Fruit fly (Drosophila melanogaster) whole organism, adult: Measurements from ENCODE around the gene Lmx1a.

Source experiments
- CG12768 ChIP-seq: fragments of 200-800 bp; sonication (Bioruptor generic); optimal IDR thresholded peaks from 2 replicates; lab custom pipeline; 2017; ENCODE audit warnings: missing biosample characterization, missing genetic modification characterization, mild to moderate bottlenecking, moderate library complexity, missing genetic modification reagents
- CG14711 ChIP-seq: fragments of 200-800 bp; sonication (Bioruptor generic); optimal IDR thresholded peaks from 2 replicates; lab custom pipeline; 2018; ENCODE audit warnings: missing biosample characterization, mild to moderate bottlenecking, missing genetic modification characterization, moderate library complexity
- CG33017 ChIP-seq: fragments of 200-800 bp; sonication (Bioruptor generic); optimal IDR thresholded peaks from 2 replicates; lab custom pipeline; 2018; ENCODE audit warnings: missing biosample characterization, mild to moderate bottlenecking, missing genetic modification characterization, moderate library complexity
- CG5204 ChIP-seq: fragments of 200-800 bp; sonication (Bioruptor generic); optimal IDR thresholded peaks from 2 replicates; lab custom pipeline; 2016; ENCODE audit warnings: missing biosample characterization, missing genetic modification characterization
- CG7045 ChIP-seq: fragments of 200-800 bp; sonication (Bioruptor generic); optimal IDR thresholded peaks from 2 replicates; lab custom pipeline; 2017; ENCODE audit warnings: missing biosample characterization, mild to moderate bottlenecking, missing genetic modification characterization
- CG7101 ChIP-seq: fragments of 200-800 bp; sonication (Bioruptor generic); optimal IDR thresholded peaks from 2 replicates; lab custom pipeline; 2018; ENCODE audit warnings: missing biosample characterization, mild to moderate bottlenecking, missing genetic modification characterization, moderate library complexity
- Clk ChIP-seq: fragments of 200-800 bp; sonication (Bioruptor generic); optimal IDR thresholded peaks from 2 replicates; lab custom pipeline; 2017; ENCODE audit warnings: missing biosample characterization, missing genetic modification characterization
- Crg-1 ChIP-seq: fragments of 200-800 bp; sonication (Bioruptor generic); optimal IDR thresholded peaks from 2 replicates; lab custom pipeline; 2016; ENCODE audit warnings: missing biosample characterization, missing genetic modification characterization
- Mnt ChIP-seq: fragments of 200-800 bp; sonication (Bioruptor generic); optimal IDR thresholded peaks from 2 replicates; lab custom pipeline; 2016; ENCODE audit warnings: missing biosample characterization, mild to moderate bottlenecking, missing genetic modification characterization
- cic ChIP-seq: fragments of 200-800 bp; sonication (Bioruptor generic); optimal IDR thresholded peaks from 2 replicates; lab custom pipeline; 2017; ENCODE audit warnings: missing biosample characterization, mild to moderate bottlenecking, missing genetic modification characterization, moderate library complexity
- ovo ChIP-seq: fragments of 200-800 bp; sonication (Bioruptor generic); optimal IDR thresholded peaks from 2 replicates; lab custom pipeline; 2016; ENCODE audit warnings: missing biosample characterization, missing genetic modification characterization

DNA sequence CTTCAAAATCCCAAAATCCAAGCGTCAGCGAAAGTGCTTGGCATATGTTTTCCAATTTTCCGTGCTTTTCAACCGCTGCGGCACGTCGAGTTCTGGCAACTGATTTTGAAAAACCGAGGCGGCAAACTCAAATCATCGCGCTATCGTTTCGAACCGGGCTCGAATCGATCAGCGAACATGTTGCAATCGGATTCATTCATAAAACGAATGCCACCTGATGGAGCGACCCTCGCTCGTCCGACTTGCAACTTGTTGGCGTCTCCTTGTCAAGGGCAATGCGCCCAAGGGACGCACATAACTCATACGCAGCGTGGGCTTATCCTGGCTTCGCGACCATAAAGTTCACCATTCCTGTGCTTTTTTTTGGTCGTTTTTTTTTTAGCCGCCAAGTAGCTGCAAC is 22.4 kb downstream of the Lmx1a start, which contains the start of gene CrzR:
- TF ChIP-seq CG5204 (GFP tag; lab: Kevin White, UChicago) = no peak
- no peak for TF ChIP-seq CG12768 (GFP tag; lab: Kevin White, UChicago)
- TF ChIP-seq Crg-1 = no peak
- TF ChIP-seq cic (GFP tag; lab: Kevin White, UChicago) = no peak
- TF ChIP-seq CG14711 (tag; lab: Kevin White, UChicago) = no peak
- TF ChIP-seq Mnt (GFP tag; lab: Kevin White, UChicago) = no peak
- no peak for TF ChIP-seq CG7101 (tag; lab: Kevin White, UChicago)
- TF ChIP-seq Clk (GFP tag; lab: Kevin White, UChicago) = no peak
- TF ChIP-seq CG7045 = no peak
- TF ChIP-seq CG33017 (tag; lab: Kevin White, UChicago) = no peak
- TF ChIP-seq ovo (GFP tag; lab: Kevin White, UChicago) = no peak
